Worm (Caenorhabditis elegans) whole organism, mixed stage, embryonic: ENCODE data around the gene ZK418.11.

Experiments used
- bed-3 ChIP-seq: fragments of 200-800 bp; sonication (Bioruptor generic); optimal IDR thresholded peaks from 3 replicates; lab custom pipeline; 2018; ENCODE audit warnings: mild to moderate bottlenecking, missing genetic modification characterization, moderate library complexity, missing compliant biosample characterization
- blmp-1 ChIP-seq: fragments of 150-350 bp; optimal IDR thresholded peaks from 2 replicates; lab custom pipeline; 2014; ENCODE audit warnings: missing biosample characterization, missing genetic modification characterization
- ceh-39 ChIP-seq: fragments of 150-350 bp; optimal IDR thresholded peaks from 2 replicates; lab custom pipeline; 2014; ENCODE audit warnings: missing biosample characterization, missing genetic modification characterization
- ceh-43 ChIP-seq: fragments of 200-800 bp; sonication (Bioruptor generic); optimal IDR thresholded peaks from 2 replicates; lab custom pipeline; 2018; ENCODE audit warnings: mild to moderate bottlenecking, missing genetic modification characterization, moderate library complexity, missing compliant biosample characterization
- ceh-83 ChIP-seq: fragments of 200-800 bp; sonication (Bioruptor generic); optimal IDR thresholded peaks from 2 replicates; lab custom pipeline; 2018; ENCODE audit warnings: mild to moderate bottlenecking, missing genetic modification characterization, missing compliant biosample characterization
- ces-1 ChIP-seq: fragments of 150-350 bp; optimal IDR thresholded peaks from 2 replicates; lab custom pipeline; 2014; ENCODE audit warnings: missing biosample characterization, missing genetic modification reagents, missing genetic modification characterization
- cnd-1 ChIP-seq: fragments of 200-800 bp; sonication (Bioruptor generic); optimal IDR thresholded peaks from 2 replicates; lab custom pipeline; 2018; ENCODE audit warnings: mild to moderate bottlenecking, missing genetic modification characterization, missing compliant biosample characterization
- drap-1 ChIP-seq: fragments of 200-800 bp; sonication (Bioruptor generic); optimal IDR thresholded peaks from 3 replicates; lab custom pipeline; 2018; ENCODE audit warnings: mild to moderate bottlenecking, missing genetic modification characterization, missing compliant biosample characterization
- elt-1 ChIP-seq: sonication (generic microtip); optimal IDR thresholded peaks from 2 replicates; lab custom pipeline; 2017; ENCODE audit warnings: missing genetic modification characterization, mild to moderate bottlenecking, missing compliant biosample characterization, antibody characterized with exemption, moderate library complexity, borderline replicate concordance; ENCODE audit not compliant: insufficient read depth
- elt-3 ChIP-seq: fragments of 150-350 bp; optimal IDR thresholded peaks from 2 replicates; lab custom pipeline; 2014; ENCODE audit warnings: missing biosample characterization, missing genetic modification characterization
- flh-1 ChIP-seq: fragments of 200-800 bp; sonication (Bioruptor generic); optimal IDR thresholded peaks from 2 replicates; lab custom pipeline; 2018; ENCODE audit warnings: mild to moderate bottlenecking, missing genetic modification characterization, moderate library complexity, missing compliant biosample characterization
- ham-2 ChIP-seq: fragments of 200-800 bp; sonication (Bioruptor generic); optimal IDR thresholded peaks from 2 replicates; lab custom pipeline; 2018; ENCODE audit warnings: mild to moderate bottlenecking, missing genetic modification characterization, missing compliant biosample characterization
- hlh-1 ChIP-seq: fragments of 150-350 bp; optimal IDR thresholded peaks from 2 replicates; lab custom pipeline; 2014; ENCODE audit warnings: missing biosample characterization, missing genetic modification reagents, missing genetic modification characterization
- lin-32 ChIP-seq: fragments of 200-800 bp; sonication (Bioruptor generic); optimal IDR thresholded peaks from 2 replicates; lab custom pipeline; 2018; ENCODE audit warnings: mild to moderate bottlenecking, missing genetic modification characterization, missing compliant biosample characterization
- lsy-2 ChIP-seq: fragments of 150-350 bp; optimal IDR thresholded peaks from 2 replicates; lab custom pipeline; 2014; ENCODE audit warnings: missing biosample characterization, missing genetic modification characterization
- nhr-2 ChIP-seq: fragments of 150-350 bp; optimal IDR thresholded peaks from 2 replicates; lab custom pipeline; 2014; ENCODE audit warnings: missing biosample characterization, missing genetic modification characterization
- nhr-237 ChIP-seq: fragments of 150-350 bp; optimal IDR thresholded peaks from 2 replicates; lab custom pipeline; 2014; ENCODE audit warnings: missing biosample characterization, missing genetic modification characterization
- nhr-28 ChIP-seq: fragments of 150-350 bp; optimal IDR thresholded peaks from 2 replicates; lab custom pipeline; 2014; ENCODE audit warnings: missing biosample characterization, missing genetic modification characterization
- nhr-76 ChIP-seq: sonication (generic microtip); optimal IDR thresholded peaks from 2 replicates; lab custom pipeline; 2017; ENCODE audit warnings: missing biosample characterization, missing genetic modification characterization
- pha-4 ChIP-seq: fragments of 150-350 bp; optimal IDR thresholded peaks from 2 replicates; lab custom pipeline; 2018; ENCODE audit warnings: missing biosample characterization, missing genetic modification reagents, missing genetic modification characterization
- sem-2 ChIP-seq: fragments of 200-800 bp; sonication (Bioruptor generic); optimal IDR thresholded peaks from 2 replicates; lab custom pipeline; 2018; ENCODE audit warnings: mild to moderate bottlenecking, missing genetic modification characterization, missing compliant biosample characterization
- snpc-4 ChIP-seq: fragments of 150-350 bp; optimal IDR thresholded peaks from 2 replicates; lab custom pipeline; 2014; ENCODE audit warnings: missing biosample characterization, missing genetic modification characterization
- tbx-8 ChIP-seq: fragments of 200-800 bp; sonication (Bioruptor generic); optimal IDR thresholded peaks from 2 replicates; lab custom pipeline; 2018; ENCODE audit warnings: mild to moderate bottlenecking, missing genetic modification characterization, moderate library complexity, missing compliant biosample characterization
- unc-39 ChIP-seq: fragments of 150-350 bp; optimal IDR thresholded peaks from 2 replicates; lab custom pipeline; 2014; ENCODE audit warnings: missing biosample characterization, missing genetic modification characterization
- unc-62 ChIP-seq: fragments of 150-350 bp; optimal IDR thresholded peaks from 2 replicates; lab custom pipeline; 2014; ENCODE audit warnings: missing biosample characterization, missing genetic modification reagents, missing genetic modification characterization
- zip-8 ChIP-seq: fragments of 150-350 bp; optimal IDR thresholded peaks from 2 replicates; lab custom pipeline; 2014; ENCODE audit warnings: missing biosample characterization, missing genetic modification characterization

Gene ZK418.11

ce11 chrIII:7133559-7133958, 33.5 kb downstream of the ZK418.11 start, which contains the start of the genes pot-1 and ggtb-1:
Gene pot-1, minus strand, starts transcription at chrIII:7133678.
Gene ggtb-1, plus strand, starts transcription at chrIII:7133766.
- TF ChIP-seq nhr-28 (tag; lab: Kevin White, UChicago): no peak
- TF ChIP-seq ceh-39 (tag; lab: Kevin White, UChicago): no peak
- no peak for TF ChIP-seq tbx-8 (GFP tag; lab: Kevin White, UChicago)
- peak; percentile 27 for TF ChIP-seq ces-1 (GFP tag; lab: Kevin White, UChicago)
- TF ChIP-seq lin-32 (GFP tag; lab: Kevin White, UChicago): no peak
- TF ChIP-seq unc-62: no peak
- no peak for TF ChIP-seq elt-1 (tag; lab: Kevin White, UChicago)
- TF ChIP-seq, all 35 proteins: peak for 1

- no peak for TF ChIP-seq ham-2 (GFP tag; lab: Kevin White, UChicago)
- no peak for TF ChIP-seq elt-1 (tag; lab: Kevin White, UChicago)
- no peak for TF ChIP-seq ceh-39 (tag; lab: Kevin White, UChicago)
- no peak for TF ChIP-seq zip-8 (tag; lab: Kevin White, UChicago)
- TF ChIP-seq nhr-2 (tag; lab: Kevin White, UChicago): no peak
- TF ChIP-seq blmp-1 (tag; lab: Kevin White, UChicago): no peak
- no peak for TF ChIP-seq bed-3
- TF ChIP-seq elt-3 (tag; lab: Kevin White, UChicago): no peak
- no peak for TF ChIP-seq nhr-76 (tag; lab: Kevin White, UChicago)
- no peak for TF ChIP-seq lsy-2 (tag; lab: Kevin White, UChicago)
- no peak for TF ChIP-seq snpc-4
Observed at ce11 chrIII:7136015-7136414, 35.9 kb downstream of the ZK418.11 start, which contains the start of gene B0280.17. Gene B0280.17, minus strand, starts transcription at chrIII:7136115.

ce11 chrIII:7138178-7138577, 38.1 kb downstream of the ZK418.11 start, which contains the start of gene B0280.11:
Gene B0280.11, minus strand, starts transcription at chrIII:7138278.
- TF ChIP-seq tbx-8 (GFP tag; lab: Kevin White, UChicago) (no peak), ceh-83 (GFP tag; lab: Kevin White, UChicago) (no peak), lin-32 (GFP tag; lab: Kevin White, UChicago) (no peak), ceh-43 (GFP tag; lab: Kevin White, UChicago) (no peak), nhr-2 (tag; lab: Kevin White, UChicago) (no peak), snpc-4 (no peak), unc-62 (no peak), nhr-76 (tag; lab: Kevin White, UChicago) (no peak), ces-1 (GFP tag; lab: Kevin White, UChicago) (no peak), elt-3 (tag; lab: Kevin White, UChicago) (no peak), nhr-237 (tag; lab: Kevin White, UChicago) (no peak), pha-4 (tag; lab: Kevin White, UChicago) (no peak), unc-39 (tag; lab: Kevin White, UChicago) (no peak), flh-1 (GFP tag; lab: Kevin White, UChicago) (no peak), cnd-1 (tag; lab: Kevin White, UChicago) (no peak)

- TF ChIP-seq nhr-237 (tag; lab: Kevin White, UChicago) (no peak), ceh-83 (GFP tag; lab: Kevin White, UChicago) (peak; percentile 74), flh-1 (GFP tag; lab: Kevin White, UChicago) (no peak)
Observed at ce11 chrIII:7140228-7140710, 40.2 kb downstream of the ZK418.11 start.

ce11 chrIII:7141285-7141715, 41.2 kb downstream of the ZK418.11 start:
- TF ChIP-seq hlh-1 (tag; lab: Kevin White, UChicago) (peak; percentile 19), drap-1 (GFP tag; lab: Kevin White, UChicago) (no peak)

- TF ChIP-seq sem-2 (GFP tag; lab: Kevin White, UChicago) (no peak), ces-1 (GFP tag; lab: Kevin White, UChicago) (peak; percentile 5)
Observed at ce11 chrIII:7142172-7142601, 42.1 kb downstream of the ZK418.11 start.

ce11 chrIII:7144749-7145148, 44.7 kb downstream of the ZK418.11 start, which contains the start of gene glr-2:
Gene glr-2, minus strand, starts transcription at chrIII:7144959.
- TF ChIP-seq ces-1 (GFP tag; lab: Kevin White, UChicago) (peak; percentile 72), snpc-4 (no peak)
